Worm (Caenorhabditis elegans) whole organism, young adult: ENCODE data around the gene Y25C1A.6.

Experiments used
- F33H1.4 ChIP-seq: fragments of 200-800 bp; sonication (Bioruptor generic); IDR thresholded peaks from 2 replicates; pipeline ENCODE4 v1.3.6; 2022; ENCODE audit warnings: missing genetic modification reagents, missing genetic modification characterization, missing compliant biosample characterization
- Y67H2A.10 ChIP-seq: fragments of 200-800 bp; sonication (Bioruptor generic); conservative IDR thresholded peaks from 2 replicates; pipeline ENCODE4 v1.3.6; 2022; ENCODE audit warnings: missing genetic modification reagents, missing genetic modification characterization, missing compliant biosample characterization
- ceh-40 ChIP-seq: fragments of 200-800 bp; sonication (Bioruptor generic); IDR thresholded peaks from 2 replicates; pipeline ENCODE4 v1.3.6; 2022; ENCODE audit warnings: missing genetic modification characterization, missing compliant biosample characterization
- nfya-1 ChIP-seq: sonication (generic microtip); optimal IDR thresholded peaks from 2 replicates; lab custom pipeline; 2017; ENCODE audit warnings: antibody characterized with exemption, missing compliant biosample characterization, missing genetic modification characterization, borderline replicate concordance; ENCODE audit not compliant: insufficient read depth
- pbrm-1 ChIP-seq: fragments of 200-800 bp; sonication (Bioruptor generic); IDR thresholded peaks from 2 replicates; pipeline ENCODE4 v1.3.6; 2022; ENCODE audit warnings: missing genetic modification reagents, missing genetic modification characterization, missing compliant biosample characterization
- snpc-4 ChIP-seq, 5 experiments: fragments of 150-350 bp in 1 of 5; sonication (generic microtip) in 4 of 5; optimal IDR thresholded peaks; 2 replicates each; lab custom pipeline; 2014 to 2018; ENCODE audit warnings: missing genetic modification characterization in 5 of 5, missing biosample characterization in 3 of 5, antibody characterized with exemption in 2 of 5, mild to moderate bottlenecking in 2 of 5, missing compliant biosample characterization in 2 of 5, missing genotype in 2 of 5, moderate library complexity in 2 of 5, missing genetic modification reagents in 1 of 5
- zim-3 ChIP-seq: sonication (generic microtip); optimal IDR thresholded peaks from 2 replicates; lab custom pipeline; 2017; ENCODE audit warnings: mild to moderate bottlenecking, missing genetic modification characterization, moderate library complexity, missing compliant biosample characterization

- TF ChIP-seq nfya-1 (tag; lab: Kevin White, UChicago) (no peak), pbrm-1 (GFP tag; lab: Robert Waterston, UW) (no peak), Y67H2A.10 (GFP tag; lab: Robert Waterston, UW) (no peak), F33H1.4 (GFP tag; lab: Robert Waterston, UW) (no peak), zim-3 (tag; lab: Kevin White, UChicago) (no peak), ceh-40 (GFP tag; lab: Robert Waterston, UW) (no peak), snpc-4 (GFP tag; optimal IDR thresholded peaks at IDR 0.05; lab: Kevin White, UChicago) (no peak), snpc-4 (tag; optimal IDR thresholded peaks at IDR 0.05; lab: Kevin White, UChicago) (no peak)
These were observed 24.5 kb upstream of the Y25C1A.6 start for ce11 chrII:3036344-3036743.
